Worm (Caenorhabditis elegans) whole organism, L4 larva: ENCODE measurements around the gene W09G10.9.

Experiments used
- ces-1 ChIP-seq: fragments of 150-350 bp; sonication (generic microtip); optimal IDR thresholded peaks from 4 replicates; lab custom pipeline; 2014; ENCODE audit warnings: missing biosample characterization, missing genetic modification reagents, missing genetic modification characterization
- duxl-1 ChIP-seq: sonication (generic microtip); optimal IDR thresholded peaks from 2 replicates; lab custom pipeline; 2016; ENCODE audit warnings: mild to moderate bottlenecking, missing genetic modification characterization, moderate library complexity, missing compliant biosample characterization; ENCODE audit not compliant: poor library complexity
- lin-13 ChIP-seq: fragments of 150-350 bp; optimal IDR thresholded peaks from 2 replicates; lab custom pipeline; 2014; ENCODE audit warnings: missing biosample characterization, missing genetic modification reagents, missing genetic modification characterization
- madf-9 ChIP-seq: fragments of 200-800 bp; sonication (Bioruptor generic); conservative IDR thresholded peaks from 2 replicates; pipeline ENCODE4 v1.3.6; 2022; ENCODE audit warnings: missing genetic modification reagents, missing genetic modification characterization, missing compliant biosample characterization

DNA sequence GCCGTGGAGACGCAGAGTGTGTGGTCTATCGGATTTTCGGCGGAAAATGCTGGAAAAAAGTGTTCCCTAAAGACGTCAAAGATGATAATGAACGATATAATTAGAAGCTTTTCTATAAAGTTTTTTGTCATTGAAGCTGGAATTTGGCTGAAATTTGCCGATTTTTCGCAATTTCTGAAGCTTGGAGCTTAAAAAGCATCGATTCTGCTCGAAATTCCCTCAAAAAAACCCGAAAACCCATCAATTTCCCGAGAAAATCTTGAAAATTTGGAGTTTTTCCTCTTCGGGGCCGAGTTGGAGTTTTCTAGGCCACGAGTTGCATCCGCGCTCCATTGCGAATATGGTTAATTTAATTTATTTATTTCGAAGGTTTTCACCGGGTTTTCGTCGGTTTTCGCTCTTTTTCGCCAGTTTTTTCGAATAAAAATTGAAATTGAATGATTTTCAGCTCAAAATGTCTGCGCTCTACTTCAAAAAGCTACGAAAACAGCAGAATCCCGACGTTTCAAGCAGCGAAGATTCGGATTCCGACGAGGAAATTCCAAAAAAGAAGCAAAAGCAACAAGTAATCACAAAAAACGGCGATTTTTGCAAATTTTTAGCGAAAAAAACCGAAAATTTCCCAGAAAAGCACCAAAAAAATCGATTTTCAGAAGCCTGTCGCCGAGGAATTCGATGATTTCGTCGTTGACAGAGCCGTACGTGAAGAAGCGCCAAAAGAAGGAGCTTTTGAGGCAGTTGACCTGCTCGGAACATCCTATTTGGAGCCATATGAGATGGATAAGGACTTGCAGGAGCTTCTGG lies 18.9 kb upstream of the W09G10.9 start, which contains the start of the genes col-71 and Y49F6B.2:
- TF ChIP-seq ces-1 = peak; percentile 95
- peak; percentile 67 for TF ChIP-seq duxl-1 (tag; lab: Kevin White, UChicago)
- peak; percentile 70 for TF ChIP-seq lin-13
- TF ChIP-seq madf-9 (GFP tag; lab: Robert Waterston, UW) = peak; percentile 43; the same call in 1 of the 2 replicates
